Fruit fly (Drosophila melanogaster): ENCODE measurements around the gene SecS.

DNA sequence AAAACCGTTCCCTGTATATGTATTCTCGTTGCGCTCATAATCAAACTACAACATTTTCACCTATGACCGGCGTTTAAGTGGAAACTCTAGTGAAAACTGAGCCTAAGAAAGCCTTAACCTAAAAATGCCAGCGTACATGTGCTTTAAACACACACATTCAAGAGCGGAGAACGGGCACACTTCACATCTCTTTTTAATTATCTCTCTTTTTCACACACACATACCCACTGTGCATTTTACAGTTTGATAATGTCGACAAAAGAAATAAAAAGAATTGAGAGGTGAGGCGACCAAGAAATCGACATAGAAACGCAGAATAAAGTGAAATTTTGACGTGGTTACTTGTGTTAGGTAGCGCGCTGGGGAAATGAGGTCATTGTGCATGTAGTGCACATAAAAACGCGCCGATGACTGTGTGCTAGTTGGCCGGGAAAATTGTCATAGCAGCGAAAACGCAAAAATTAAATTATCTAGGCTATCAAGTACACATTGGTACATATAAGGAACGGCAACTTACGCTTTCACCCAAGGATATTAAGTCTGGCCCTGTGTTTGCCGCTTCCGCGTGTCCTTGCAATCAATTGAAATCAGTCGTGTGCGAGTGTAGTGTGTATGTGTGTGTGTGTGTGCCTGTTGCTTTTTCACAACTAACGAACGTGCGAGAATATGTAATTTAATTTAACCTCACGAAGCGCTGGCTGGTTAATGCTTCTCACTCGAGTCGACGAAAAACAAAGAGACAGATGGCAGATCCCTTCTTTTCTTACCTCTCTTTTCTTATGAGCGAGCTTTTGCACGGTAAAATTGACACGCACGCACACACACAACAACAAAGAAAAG is 1.5 kb upstream of the SecS start:
- TF ChIP-seq CTCF (optimal IDR thresholded peaks at IDR 0.05) (no peak), CG8478 (optimal IDR thresholded peaks at IDR 0.05) (no peak)

Data from S2 (cell line).